Worm (Caenorhabditis elegans): ENCODE results near the gene C42D4.3.

ce11 chrIV:7152409-7152808 is 26.6 kb upstream of the C42D4.3 start, which contains the start of gene col-113:
- TF ChIP-seq syd-9 (tag; optimal IDR thresholded peaks at IDR 0.05) (no peak), ama-1 (optimal IDR thresholded peaks at IDR 0.05) (no peak), ceh-18 (tag; optimal IDR thresholded peaks at IDR 0.05) (no peak), dmd-4 (tag; optimal IDR thresholded peaks at IDR 0.05; ENCODE audit: borderline replicate concordance) (no peak), hlh-15 (tag; optimal IDR thresholded peaks at IDR 0.05) (no peak), pros-1 (tag; optimal IDR thresholded peaks at IDR 0.05) (no peak), F13H6.1 (tag; optimal IDR thresholded peaks at IDR 0.05) (no peak), ets-4 (tag; optimal IDR thresholded peaks at IDR 0.05) (no peak)
